Fruit fly (Drosophila melanogaster): Measurements from ENCODE around the gene IPIP.

Gene IPIP

DNA sequence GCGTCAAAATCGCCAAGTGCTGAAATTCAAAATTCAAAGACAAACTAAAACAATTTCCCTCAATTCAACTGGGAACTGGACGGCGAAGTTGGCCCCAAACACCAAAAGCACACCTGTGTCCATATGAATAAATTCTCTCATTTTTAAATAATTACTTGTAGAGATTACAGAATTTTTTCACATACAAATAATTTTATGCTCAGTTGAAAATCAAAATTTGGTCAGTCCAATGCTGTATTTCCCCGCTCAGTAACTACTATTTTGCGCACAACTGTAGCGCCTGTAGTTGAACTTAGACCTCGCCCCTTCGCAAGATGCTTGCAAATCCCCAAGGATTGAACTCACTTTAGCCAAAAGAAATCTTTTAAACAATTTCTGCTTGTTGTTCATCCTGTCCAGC lies 19.1 kb upstream of the IPIP start (continued):
- TF ChIP-seq CG6276 (GFP tag; optimal IDR thresholded peaks at IDR 0.05) (no peak), fkh (GFP tag; optimal IDR thresholded peaks at IDR 0.05) (no peak), CG3032 (tag; optimal IDR thresholded peaks at IDR 0.05) (no peak), CG4318 (GFP tag; optimal IDR thresholded peaks at IDR 0.05) (no peak), CG6808 (GFP tag; optimal IDR thresholded peaks at IDR 0.05) (no peak), Met (GFP tag; optimal IDR thresholded peaks at IDR 0.05) (no peak), CG8119 (GFP tag; IDR thresholded peaks at IDR 0.05) (peak; percentile 44; the same call in 2 of the 3 replicates), dac (GFP tag; optimal IDR thresholded peaks at IDR 0.05) (no peak), CG6854 (GFP tag; optimal IDR thresholded peaks at IDR 0.05) (no peak), Smox (GFP tag; optimal IDR thresholded peaks at IDR 0.05) (no peak), CG16779 (tag; optimal IDR thresholded peaks at IDR 0.05) (no peak), CG11762 (GFP tag; optimal IDR thresholded peaks at IDR 0.05; ENCODE audit: insufficient read depth) (no peak), Ets21C (GFP tag; optimal IDR thresholded peaks at IDR 0.05) (no peak), CG31627 (GFP tag; optimal IDR thresholded peaks at IDR 0.05) (peak; percentile 7), Gug (GFP tag; IDR thresholded peaks at IDR 0.05) (no peak), CG8319 (GFP tag; optimal IDR thresholded peaks at IDR 0.05) (no peak), CG11902 (GFP tag; optimal IDR thresholded peaks at IDR 0.05) (no peak), svp (GFP tag) (peak; percentile 74), spab (GFP tag; optimal IDR thresholded peaks at IDR 0.05) (no peak), CG32006 (GFP tag; optimal IDR thresholded peaks at IDR 0.05) (peak; percentile 37), vri (GFP tag; optimal IDR thresholded peaks at IDR 0.05) (no peak), CG10631 (GFP tag; optimal IDR thresholded peaks at IDR 0.05) (no peak)

- TF ChIP-seq CG11294 (GFP tag; IDR thresholded peaks at IDR 0.05) = 0 out of 2 replicates have a peak, but pooled peaks have one; percentile 7
- TF ChIP-seq CG3919 (GFP tag; optimal IDR thresholded peaks at IDR 0.05) = no peak
- peak; percentile 49 for TF ChIP-seq CG32006 (GFP tag; optimal IDR thresholded peaks at IDR 0.05)
- peak; percentile 40 for TF ChIP-seq lz (GFP tag; optimal IDR thresholded peaks at IDR 0.05)
- TF ChIP-seq CG6163 (GFP tag; IDR thresholded peaks at IDR 0.05) = peak; percentile 73
- TF ChIP-seq CG4318 (GFP tag; optimal IDR thresholded peaks at IDR 0.05) = no peak
- TF ChIP-seq CG3032 (tag; optimal IDR thresholded peaks at IDR 0.05) = peak; percentile 61
- peak; percentile 12 for TF ChIP-seq CG8632 (GFP tag; optimal IDR thresholded peaks at IDR 0.05)
- peak; percentile 27 for TF ChIP-seq achi (GFP tag; optimal IDR thresholded peaks at IDR 0.05)
- TF ChIP-seq Sox15 (GFP tag; optimal IDR thresholded peaks at IDR 0.05) = no peak
- peak; percentile 59; the same call in 2 of the 3 replicates for TF ChIP-seq eg (GFP tag; IDR thresholded peaks at IDR 0.05)
- TF ChIP-seq CG1621 (tag; optimal IDR thresholded peaks at IDR 0.05) = peak; percentile 20
- TF ChIP-seq esn (GFP tag; optimal IDR thresholded peaks at IDR 0.05) = peak; percentile 45
- TF ChIP-seq fd59A (GFP tag; optimal IDR thresholded peaks at IDR 0.05) = peak; percentile 10
- TF ChIP-seq CG31627 (GFP tag; optimal IDR thresholded peaks at IDR 0.05) = peak; percentile 44
- TF ChIP-seq CG6792 (GFP tag; optimal IDR thresholded peaks at IDR 0.05) = peak; percentile 23
- TF ChIP-seq Sox102F (GFP tag; optimal IDR thresholded peaks at IDR 0.05) = no peak
- no peak for TF ChIP-seq CG10669 (GFP tag; optimal IDR thresholded peaks at IDR 0.05)
- peak; percentile 86 for TF ChIP-seq Eip78C (GFP tag)
- no peak for TF ChIP-seq ss (GFP tag; optimal IDR thresholded peaks at IDR 0.05)
- peak; percentile 9 for TF ChIP-seq CG9139 (GFP tag; optimal IDR thresholded peaks at IDR 0.05)
- peak; percentile 13; the same call in 1 of the 2 replicates for TF ChIP-seq Gug (GFP tag; IDR thresholded peaks at IDR 0.05)
- TF ChIP-seq CG15336 (GFP tag; IDR thresholded peaks at IDR 0.05) = peak; percentile 49
- peak; percentile 50 for TF ChIP-seq CG6808 (GFP tag; optimal IDR thresholded peaks at IDR 0.05)
- peak; percentile 41 for TF ChIP-seq net (GFP tag; optimal IDR thresholded peaks at IDR 0.05)
- peak; percentile 56 for TF ChIP-seq CG8119 (GFP tag; IDR thresholded peaks at IDR 0.05)
- no peak for TF ChIP-seq CG16779 (tag; optimal IDR thresholded peaks at IDR 0.05)
- TF ChIP-seq spab (GFP tag; optimal IDR thresholded peaks at IDR 0.05) = peak; percentile 49
- peak; percentile 8 for TF ChIP-seq CG11902 (GFP tag; optimal IDR thresholded peaks at IDR 0.05)
- no peak for TF ChIP-seq Eip93F (GFP tag; optimal IDR thresholded peaks at IDR 0.05)
- TF ChIP-seq svp (GFP tag) = peak; percentile 91
- peak; percentile 36 for TF ChIP-seq pdm3 (GFP tag; optimal IDR thresholded peaks at IDR 0.05)
- TF ChIP-seq Smox (GFP tag; optimal IDR thresholded peaks at IDR 0.05) = no peak
- peak; percentile 35 for TF ChIP-seq topi (GFP tag; optimal IDR thresholded peaks at IDR 0.05)
- peak; percentile 12 for TF ChIP-seq acj6 (GFP tag; optimal IDR thresholded peaks at IDR 0.05)
- no peak for TF ChIP-seq CG7368 (GFP tag; optimal IDR thresholded peaks at IDR 0.05)
- peak; percentile 36 for TF ChIP-seq Sox14 (GFP tag; optimal IDR thresholded peaks at IDR 0.05)
- TF ChIP-seq Ets96B (tag; optimal IDR thresholded peaks at IDR 0.05) = peak; percentile 59
- TF ChIP-seq Eip75B (GFP tag; optimal IDR thresholded peaks at IDR 0.05) = peak; percentile 48
Observed at dm6 chr2L:6031838-6032237, 16.0 kb upstream of the IPIP start.
